Worm (Caenorhabditis elegans) whole organism, L2 larva: ENCODE measurements around the gene F43C11.7.

ENCODE experiments used
- elt-3 ChIP-seq: sonication (generic microtip); optimal IDR thresholded peaks from 2 replicates; lab custom pipeline; 2017; ENCODE audit warnings: missing biosample characterization, missing genetic modification characterization
- skn-1 ChIP-seq: sonication (generic microtip); optimal IDR thresholded peaks from 2 replicates; lab custom pipeline; 2017; ENCODE audit warnings: missing biosample characterization, missing genetic modification characterization

DNA sequence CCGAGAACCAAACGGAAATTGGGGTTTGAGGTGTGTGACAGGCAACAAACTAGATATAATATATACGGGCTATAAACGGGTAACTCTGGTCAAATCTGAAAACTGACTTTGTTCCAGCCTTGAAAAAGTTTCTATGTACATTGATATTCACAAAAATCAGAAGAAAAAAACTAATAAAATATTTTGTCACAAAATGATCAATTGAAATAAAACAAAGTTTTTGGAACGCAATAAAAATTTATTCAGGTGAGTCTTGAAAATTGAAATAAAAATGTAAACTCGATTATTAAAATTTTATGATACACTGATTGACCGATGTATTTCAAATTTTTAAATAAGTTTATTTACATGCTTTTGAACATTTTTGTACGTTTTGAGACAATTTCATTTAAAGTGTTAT, 33.4 kb upstream of the F43C11.7 start, which contains the start of gene B0281.6:
- TF ChIP-seq skn-1 (tag; lab: Kevin White, UChicago) (no peak), elt-3 (no peak)
